Fruit fly (Drosophila melanogaster): ENCODE measurements around the gene CG42675.
A peak's percentile ranks its signal among the peaks of the same experiment; 100 is the strongest.

Gene CG42675

DNA sequence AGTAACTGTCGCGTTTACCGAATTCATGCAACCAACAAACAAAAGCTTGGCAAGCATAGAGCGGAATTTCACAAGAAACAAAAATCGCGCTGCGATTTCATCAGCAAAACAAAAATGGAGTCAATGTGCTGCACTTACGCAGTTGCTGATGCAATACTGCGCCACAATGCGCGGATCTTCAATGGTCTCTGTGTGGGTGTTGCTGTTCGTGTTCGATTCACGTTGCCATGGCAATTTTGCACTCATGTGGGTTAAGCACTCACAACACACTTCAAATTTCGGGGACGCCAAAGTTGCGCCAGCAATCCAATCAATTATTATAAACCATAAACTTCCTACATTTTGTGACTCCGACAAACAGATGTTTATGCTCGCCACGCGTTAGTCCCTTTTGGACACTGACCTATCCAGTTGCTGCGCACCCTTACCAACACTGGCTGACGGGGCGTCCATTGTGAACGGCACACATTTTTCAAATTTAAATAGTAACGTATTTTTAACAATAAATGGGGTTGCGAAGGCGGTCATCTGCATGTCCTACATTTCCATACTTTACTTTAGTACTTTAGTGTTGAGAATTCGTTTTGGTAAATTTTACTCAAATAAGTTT, 48.7 kb downstream of the CG42675 start, which contains the start of gene CG2017 (continued):
- peak; percentile 57 for TF ChIP-seq CG9609 (GFP tag; optimal IDR thresholded peaks at IDR 0.05)
- peak; percentile 52 for TF ChIP-seq rib (GFP tag; IDR thresholded peaks at IDR 0.05)
- no peak for TF ChIP-seq gcm2 (GFP tag; optimal IDR thresholded peaks at IDR 0.05)
- TF ChIP-seq pnt (GFP tag; optimal IDR thresholded peaks at IDR 0.05) = no peak
- TF ChIP-seq CG1603 (tag; optimal IDR thresholded peaks at IDR 0.05) = peak; percentile 90
- TF ChIP-seq pum (GFP tag; optimal IDR thresholded peaks at IDR 0.05) = peak; percentile 33
- TF ChIP-seq CG17802 (tag; optimal IDR thresholded peaks at IDR 0.05) = peak; percentile 64
- TF ChIP-seq scrt (GFP tag; optimal IDR thresholded peaks at IDR 0.05) = peak; percentile 18
- TF ChIP-seq eve (GFP tag; optimal IDR thresholded peaks at IDR 0.05) = no peak
- no peak for TF ChIP-seq CG7556 (GFP tag; optimal IDR thresholded peaks at IDR 0.05)
- peak; percentile 50 for TF ChIP-seq BEAF-32 (GFP tag; optimal IDR thresholded peaks at IDR 0.05)
- peak; percentile 36; the same call in 1 of the 2 replicates for TF ChIP-seq Atf6 (GFP tag; IDR thresholded peaks at IDR 0.05)
- TF ChIP-seq ttk (GFP tag; IDR thresholded peaks at IDR 0.05) = peak; percentile 31; the same call in 1 of the 2 replicates
- TF ChIP-seq Dref (GFP tag; IDR thresholded peaks at IDR 0.05) = peak; percentile 46
- TF ChIP-seq caup (GFP tag; optimal IDR thresholded peaks at IDR 0.05; ENCODE audit: severe bottlenecking) = peak; percentile 55
- no peak for TF ChIP-seq fru (optimal IDR thresholded peaks at IDR 0.05)
- no peak for TF ChIP-seq Optix (GFP tag; IDR thresholded peaks at IDR 0.05)
- no peak for TF ChIP-seq dati (GFP tag; IDR thresholded peaks at IDR 0.05)
- no peak for TF ChIP-seq TFAM (GFP tag; optimal IDR thresholded peaks at IDR 0.05)
- TF ChIP-seq CG5953 (GFP tag; IDR thresholded peaks at IDR 0.05) = no peak
- TF ChIP-seq ATbp (GFP tag; optimal IDR thresholded peaks at IDR 0.05) = no peak
- no peak for TF ChIP-seq ham (GFP tag; IDR thresholded peaks at IDR 0.05)
- TF ChIP-seq sens-2 (GFP tag; IDR thresholded peaks at IDR 0.05) = no peak
- TF ChIP-seq CG3838 (GFP tag; optimal IDR thresholded peaks at IDR 0.05) = no peak
- no peak; the same call in 1 of the 2 replicates for TF ChIP-seq H2.0 (GFP tag; IDR thresholded peaks at IDR 0.05)
- no peak for TF ChIP-seq CG11560 (tag; IDR thresholded peaks at IDR 0.05)
- TF ChIP-seq psq (GFP tag; optimal IDR thresholded peaks at IDR 0.05) = no peak
- TF ChIP-seq CG43689 (GFP tag; IDR thresholded peaks at IDR 0.05) = no peak
- peak; percentile 2 for TF ChIP-seq pfk (GFP tag; optimal IDR thresholded peaks at IDR 0.05)
- no peak for TF ChIP-seq ro (GFP tag; IDR thresholded peaks at IDR 0.05)
- no peak for TF ChIP-seq gce (GFP tag; IDR thresholded peaks at IDR 0.05)
- TF ChIP-seq Dip2 (GFP tag; IDR thresholded peaks at IDR 0.05) = no peak
- peak; percentile 34 for TF ChIP-seq sd (tag; optimal IDR thresholded peaks at IDR 0.05)
- peak; percentile 89 for TF ChIP-seq CG15514 (GFP tag; optimal IDR thresholded peaks at IDR 0.05)
- peak; percentile 24 for TF ChIP-seq CG12391 (tag; optimal IDR thresholded peaks at IDR 0.05)
- TF ChIP-seq tll (GFP tag; optimal IDR thresholded peaks at IDR 0.05) = peak; percentile 28 to 84
- no peak for TF ChIP-seq CG11247 (GFP tag; IDR thresholded peaks at IDR 0.05)
- TF ChIP-seq CG10366 (GFP tag; IDR thresholded peaks at IDR 0.05) = 0 out of 2 replicates have a peak, but pooled peaks have one; percentile 28
- TF ChIP-seq her (GFP tag; optimal IDR thresholded peaks at IDR 0.05) = peak; percentile 52
- TF ChIP-seq repo (GFP tag; optimal IDR thresholded peaks at IDR 0.05) = peak; percentile 33
- peak; percentile 50 for TF ChIP-seq bcd (GFP tag; optimal IDR thresholded peaks at IDR 0.05)
